Worm (Caenorhabditis elegans) whole organism, early embryonic: ENCODE data around the gene pin-2.

Source experiments
- B0310.2 ChIP-seq: sonication (generic microtip); optimal IDR thresholded peaks from 2 replicates; lab custom pipeline; 2016; ENCODE audit warnings: mild to moderate bottlenecking, missing genetic modification characterization, missing compliant biosample characterization
- F13C5.2 ChIP-seq: sonication (generic microtip); optimal IDR thresholded peaks from 2 replicates; lab custom pipeline; 2017; ENCODE audit warnings: mild to moderate bottlenecking, missing genetic modification characterization, inconsistent platforms, missing compliant biosample characterization
- aly-1 ChIP-seq: sonication (generic microtip); optimal IDR thresholded peaks from 2 replicates; lab custom pipeline; 2016; ENCODE audit warnings: missing genetic modification characterization, missing compliant biosample characterization
- ama-1 ChIP-seq: fragments of 150-350 bp; optimal IDR thresholded peaks from 2 replicates; lab custom pipeline; 2014
- ceh-13 ChIP-seq: fragments of 200-800 bp; sonication (Bioruptor generic); optimal IDR thresholded peaks from 2 replicates; lab custom pipeline; 2018; ENCODE audit warnings: mild to moderate bottlenecking, missing genetic modification characterization, missing compliant biosample characterization
- ceh-36 ChIP-seq: sonication (generic microtip); optimal IDR thresholded peaks from 2 replicates; lab custom pipeline; 2016; ENCODE audit warnings: missing genetic modification characterization, inconsistent platforms, missing compliant biosample characterization
- ets-7 ChIP-seq: sonication (generic microtip); optimal IDR thresholded peaks from 2 replicates; lab custom pipeline; 2016; ENCODE audit warnings: missing genotype, missing genetic modification characterization, missing compliant biosample characterization
- flt-1 ChIP-seq: fragments of 200-800 bp; sonication (Bioruptor generic); IDR thresholded peaks from 2 replicates; pipeline ENCODE4 v1.3.6; 2022; ENCODE audit warnings: missing genetic modification characterization, missing compliant biosample characterization
- hmbx-1 ChIP-seq: sonication (generic microtip); optimal IDR thresholded peaks from 2 replicates; lab custom pipeline; 2016; ENCODE audit warnings: mild to moderate bottlenecking, missing genetic modification characterization, missing compliant biosample characterization
- hmg-4 ChIP-seq: fragments of 200-800 bp; sonication (Bioruptor generic); optimal IDR thresholded peaks from 2 replicates; lab custom pipeline; 2018; ENCODE audit warnings: mild to moderate bottlenecking, missing genetic modification characterization, missing compliant biosample characterization
- hnd-1 ChIP-seq: sonication (generic microtip); optimal IDR thresholded peaks from 2 replicates; lab custom pipeline; 2016; ENCODE audit warnings: missing genetic modification characterization, missing compliant biosample characterization
- pes-1 ChIP-seq: fragments of 200-800 bp; sonication (Bioruptor generic); IDR thresholded peaks from 2 replicates; pipeline ENCODE4 v1.3.6; 2022; ENCODE audit warnings: missing genetic modification reagents, missing genetic modification characterization, missing compliant biosample characterization
- scrt-1 ChIP-seq: fragments of 200-800 bp; sonication (Bioruptor generic); IDR thresholded peaks from 2 replicates; pipeline ENCODE4 v1.3.6; 2022; ENCODE audit warnings: missing genetic modification characterization, missing compliant biosample characterization
- sea-1 ChIP-seq: fragments of 200-800 bp; sonication (Bioruptor generic); conservative IDR thresholded peaks from 2 replicates; pipeline ENCODE4 v1.3.6; 2022; ENCODE audit warnings: missing genetic modification characterization, missing compliant biosample characterization
- tbx-11 ChIP-seq: fragments of 200-800 bp; sonication (Bioruptor generic); IDR thresholded peaks from 2 replicates; pipeline ENCODE4 v1.3.6; 2022; ENCODE audit warnings: missing genetic modification characterization, missing compliant biosample characterization
- tbx-37 ChIP-seq: fragments of 200-800 bp; sonication (Bioruptor generic); conservative IDR thresholded peaks from 2 replicates; pipeline ENCODE4 v1.3.6; 2022; ENCODE audit warnings: missing genetic modification reagents, missing genetic modification characterization, missing compliant biosample characterization
- tra-4 ChIP-seq: sonication (generic microtip); optimal IDR thresholded peaks from 2 replicates; lab custom pipeline; 2017; ENCODE audit warnings: missing genetic modification characterization, missing compliant biosample characterization

The pin-2 gene

DNA sequence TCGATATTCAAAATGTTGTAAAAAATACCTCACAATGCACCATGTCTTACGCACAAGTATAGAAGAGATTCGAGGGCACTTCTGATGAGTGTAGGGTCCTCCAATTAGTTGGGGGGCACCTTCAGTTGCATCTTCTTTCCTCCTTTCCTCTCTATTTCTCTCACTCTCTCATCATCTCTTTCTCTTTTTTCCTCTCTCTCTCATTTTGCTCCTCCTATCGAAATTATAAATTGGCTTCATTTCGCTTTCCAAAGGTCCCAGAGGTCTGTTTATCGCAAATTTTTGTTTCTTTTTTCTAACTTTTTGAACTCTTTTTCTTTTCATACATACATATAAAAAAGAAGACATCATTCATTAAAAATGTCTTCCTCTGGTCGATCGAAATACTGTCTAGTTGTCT lies 49.2 kb downstream of the pin-2 start:
- TF ChIP-seq sea-1 (no peak), ceh-36 (tag; lab: Kevin White, UChicago) (no peak), tbx-37 (no peak), ceh-13 (no peak), tbx-11 (GFP tag; lab: Robert Waterston, UW) (no peak), flt-1 (GFP tag; lab: Robert Waterston, UW) (no peak), ama-1 (lab: Kevin White, UChicago) (no peak), F13C5.2 (no peak), aly-1 (tag; lab: Kevin White, UChicago) (no peak), ets-7 (tag; lab: Kevin White, UChicago) (no peak), hmg-4 (GFP tag; lab: Kevin White, UChicago) (no peak), tra-4 (tag; lab: Kevin White, UChicago) (no peak), hmbx-1 (tag; lab: Kevin White, UChicago) (no peak), scrt-1 (GFP tag; lab: Robert Waterston, UW) (no peak), pes-1 (GFP tag; lab: Robert Waterston, UW) (no peak), hnd-1 (no peak), B0310.2 (tag; lab: Kevin White, UChicago) (no peak)

DNA sequence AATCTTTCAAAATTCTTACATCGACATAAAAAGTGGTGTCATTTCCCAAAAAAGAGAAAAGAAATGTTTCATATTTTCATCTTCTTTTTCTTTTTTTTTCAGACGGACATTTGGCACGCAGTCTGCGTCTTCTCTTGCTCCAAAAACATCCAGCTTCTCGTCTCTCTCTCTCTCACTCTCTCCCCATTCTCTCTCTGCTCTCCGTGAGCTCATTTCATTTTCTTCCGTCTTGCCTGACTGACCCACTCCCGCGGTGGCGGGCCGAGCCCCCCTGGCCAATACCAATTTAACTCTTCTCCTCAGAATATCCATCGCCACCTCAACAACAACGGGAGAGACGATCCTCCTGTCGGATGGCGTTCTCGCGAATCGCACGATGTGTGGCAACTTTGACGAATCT lies 51.9 kb downstream of the pin-2 start, which contains the start of gene txt-19:
Gene txt-19 (plus strand): TSS at position 304 of the 400 bp plus-strand sequence.
- no peak for TF ChIP-seq tbx-37
- no peak for TF ChIP-seq pes-1 (GFP tag; lab: Robert Waterston, UW)
- TF ChIP-seq tra-4 (tag; lab: Kevin White, UChicago): no peak
- no peak for TF ChIP-seq hnd-1
- no peak for TF ChIP-seq flt-1 (GFP tag; lab: Robert Waterston, UW)
- TF ChIP-seq ceh-13: no peak
- TF ChIP-seq sea-1: no peak
- TF ChIP-seq ama-1 (lab: Kevin White, UChicago): no peak
- TF ChIP-seq B0310.2 (tag; lab: Kevin White, UChicago): no peak
- no peak for TF ChIP-seq ceh-36 (tag; lab: Kevin White, UChicago)
- no peak for TF ChIP-seq aly-1 (tag; lab: Kevin White, UChicago)
- no peak for TF ChIP-seq hmbx-1 (tag; lab: Kevin White, UChicago)
- TF ChIP-seq tbx-11 (GFP tag; lab: Robert Waterston, UW): no peak
- no peak for TF ChIP-seq hmg-4 (GFP tag; lab: Kevin White, UChicago)
- no peak for TF ChIP-seq scrt-1 (GFP tag; lab: Robert Waterston, UW)
- no peak for TF ChIP-seq F13C5.2
- no peak for TF ChIP-seq ets-7 (tag; lab: Kevin White, UChicago)
